Fruit fly (Drosophila melanogaster): ENCODE results near the gene Pax.
A peak's percentile ranks its signal among the peaks of the same experiment; 100 is the strongest.

DNA sequence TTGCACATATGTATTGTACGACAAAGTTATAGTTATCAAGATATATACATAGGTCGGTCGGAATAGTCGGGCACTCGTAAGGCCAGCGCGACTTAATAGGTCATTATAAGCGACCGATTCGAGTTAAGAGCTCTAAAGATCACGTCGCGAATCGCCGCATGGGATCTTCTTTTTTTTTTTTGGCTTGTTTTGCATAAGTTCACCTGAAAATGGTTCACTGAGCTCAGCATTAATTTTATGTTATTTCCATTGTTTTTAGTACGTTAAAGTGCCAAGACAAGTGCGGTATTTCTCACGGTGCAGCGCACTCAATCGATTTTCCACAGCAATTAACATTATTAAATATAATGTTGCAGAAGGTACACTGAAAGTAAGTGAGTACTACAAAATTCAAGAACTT lies 14.9 kb upstream of the Pax start:
- no peak for TF ChIP-seq CG8159 (tag; optimal IDR thresholded peaks at IDR 0.05)
- TF ChIP-seq CG8301 (tag; optimal IDR thresholded peaks at IDR 0.05): no peak
- TF ChIP-seq CG17806 (tag; optimal IDR thresholded peaks at IDR 0.05): no peak
- TF ChIP-seq CG10348 (GFP tag; IDR thresholded peaks at IDR 0.05): no peak
- peak; percentile 38 for TF ChIP-seq Ets98B (GFP tag; IDR thresholded peaks at IDR 0.05)
